Worm (Caenorhabditis elegans): ENCODE data around the gene ttr-40.
"Not testable (repeated sequence)": the region's sequence is repeated elsewhere in the genome, so short reads cannot be mapped to it uniquely, and the experiment has no call there.

The ttr-40 gene

DNA sequence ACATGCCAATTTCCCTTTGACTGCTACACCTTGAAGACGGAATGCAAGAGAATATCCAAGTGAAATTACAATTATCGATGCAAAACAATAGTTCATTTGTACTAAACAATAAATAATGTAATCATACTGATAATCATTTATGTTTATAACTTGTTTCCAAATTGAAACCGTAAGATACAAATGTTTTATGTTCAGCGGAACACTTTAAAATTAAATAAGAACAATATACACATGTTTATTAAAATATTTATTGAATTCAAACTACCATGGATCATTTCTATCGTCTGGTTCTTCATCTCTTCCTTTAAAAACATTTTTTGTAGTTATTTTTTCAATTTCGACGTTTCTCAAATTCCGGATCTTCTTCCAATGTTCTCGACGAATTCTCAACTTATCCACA, at the start of gene ttr-40:
Gene ttr-40, minus strand, starts transcription at position 101 of the 400 bp plus-strand sequence.
- TF ChIP-seq dao-5 (tag; optimal IDR thresholded peaks at IDR 0.05) (no peak), him-1 (tag; optimal IDR thresholded peaks at IDR 0.05) (no peak), W03F9.2 (tag; optimal IDR thresholded peaks at IDR 0.05) (no peak)

DNA sequence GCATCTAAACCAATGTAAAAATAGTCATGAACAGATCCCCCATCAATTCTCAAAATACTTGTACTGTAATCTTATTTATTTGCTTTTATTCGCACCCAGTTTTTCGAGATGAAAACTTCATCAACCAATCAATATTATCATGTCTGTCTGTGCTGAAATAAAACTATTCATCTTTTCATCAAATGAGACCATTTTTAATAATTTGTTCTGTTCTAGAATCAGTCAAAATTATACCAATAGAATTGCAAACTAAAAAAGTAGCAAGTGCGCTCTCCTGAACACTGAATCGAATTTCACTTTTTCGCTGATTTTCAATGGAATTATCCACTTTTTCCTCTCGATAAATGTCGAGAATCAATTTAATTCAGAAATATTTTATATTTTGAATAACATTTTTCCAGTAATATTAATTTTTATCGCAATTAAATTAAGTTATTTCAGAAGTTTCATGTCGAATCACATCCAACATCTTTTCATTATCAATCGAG, 44.7 kb upstream of the ttr-40 start, which contains the start of gene trpp-4:
Gene trpp-4, plus strand, starts transcription at position 442 of the 488 bp plus-strand sequence.
- TF ChIP-seq dao-5 (tag; optimal IDR thresholded peaks at IDR 0.05), result no peak
- no peak for TF ChIP-seq W03F9.2 (tag; optimal IDR thresholded peaks at IDR 0.05)
- TF ChIP-seq him-1 (tag; optimal IDR thresholded peaks at IDR 0.05), result no peak

ce11 chrV:9394938-9395639, 39.8 kb upstream of the ttr-40 start:
- TF ChIP-seq dao-5 (tag; optimal IDR thresholded peaks at IDR 0.05) (no peak), him-1 (tag; optimal IDR thresholded peaks at IDR 0.05) (no peak), W03F9.2 (tag; optimal IDR thresholded peaks at IDR 0.05) (no peak)

ce11 chrV:9391959-9392358, 36.7 kb upstream of the ttr-40 start:
- TF ChIP-seq him-1 (tag; optimal IDR thresholded peaks at IDR 0.05), result no peak
- TF ChIP-seq dao-5 (tag; optimal IDR thresholded peaks at IDR 0.05), result no peak
- no peak for TF ChIP-seq W03F9.2 (tag; optimal IDR thresholded peaks at IDR 0.05)

- no peak for TF ChIP-seq him-1 (tag; optimal IDR thresholded peaks at IDR 0.05)
- TF ChIP-seq dao-5 (tag; optimal IDR thresholded peaks at IDR 0.05), result no peak
- TF ChIP-seq W03F9.2 (tag; optimal IDR thresholded peaks at IDR 0.05), result no peak
These were observed 30.9 kb upstream of the ttr-40 start, which contains the start of gene hum-2 for ce11 chrV:9386143-9386542. TSS of gene hum-2 (plus strand) at chrV:9386175.

DNA sequence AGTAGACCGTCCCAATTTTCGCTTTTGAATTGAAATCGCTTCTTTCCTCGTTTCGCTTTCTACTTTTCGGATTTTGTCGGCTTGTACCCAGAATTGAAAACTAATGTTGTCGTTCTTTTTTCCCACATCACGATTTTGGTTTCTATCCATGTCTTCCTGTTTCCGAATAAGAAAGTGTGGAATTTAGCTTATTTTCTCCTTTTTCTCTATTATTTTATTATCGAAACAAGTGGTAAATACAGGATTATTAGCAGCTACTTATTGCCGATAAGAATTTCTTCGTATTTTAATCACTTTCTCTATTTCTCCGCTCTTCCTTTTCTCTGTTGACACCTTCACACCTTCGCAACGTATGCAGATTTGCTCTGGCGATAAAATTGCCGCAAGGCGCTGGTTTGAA, 29.7 kb upstream of the ttr-40 start:
- no peak for TF ChIP-seq dao-5 (tag; optimal IDR thresholded peaks at IDR 0.05)

ce11 chrV:9384359-9384758, 29.1 kb upstream of the ttr-40 start:
- TF ChIP-seq dao-5 (tag; optimal IDR thresholded peaks at IDR 0.05), result no peak
- TF ChIP-seq him-1 (tag; optimal IDR thresholded peaks at IDR 0.05), result no peak
- no peak for TF ChIP-seq W03F9.2 (tag; optimal IDR thresholded peaks at IDR 0.05)

DNA sequence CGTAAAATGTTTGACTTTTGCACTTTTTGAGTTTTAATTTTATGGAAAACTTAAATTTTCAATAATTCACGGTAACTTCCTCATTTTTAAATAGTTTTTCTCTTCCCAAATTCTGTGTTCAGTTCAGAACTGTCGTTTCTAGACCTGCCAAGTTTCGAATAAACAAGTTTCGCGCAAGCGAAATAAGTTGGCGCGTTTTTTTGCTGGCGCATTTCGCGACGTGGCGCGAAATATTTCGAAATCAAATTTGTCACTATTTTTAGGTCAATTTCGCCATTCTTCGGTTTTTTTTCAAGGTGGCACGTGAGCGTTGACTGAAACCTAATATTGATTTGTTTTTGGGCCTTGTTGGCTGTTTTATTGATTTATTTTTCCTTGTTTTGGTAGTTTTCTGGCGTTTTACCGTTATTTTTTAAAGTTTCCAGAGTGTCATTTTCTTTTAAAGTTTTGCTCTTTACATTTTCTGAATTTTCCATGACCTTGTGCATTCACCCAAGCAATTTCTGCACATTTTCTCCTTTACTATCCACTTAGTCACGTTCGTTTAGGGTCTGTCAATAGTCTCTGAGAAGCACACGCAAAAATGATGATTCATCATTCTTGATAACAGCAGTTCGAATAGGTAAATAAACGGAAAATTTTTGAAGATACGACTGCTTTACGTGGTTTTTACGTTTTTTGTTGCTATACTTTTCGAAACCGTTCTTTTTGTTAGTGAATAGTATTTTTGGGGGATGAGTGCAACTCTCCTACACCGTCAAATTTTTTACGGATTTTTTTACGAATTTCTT, 27.5 kb upstream of the ttr-40 start:
- TF ChIP-seq W03F9.2 (tag; optimal IDR thresholded peaks at IDR 0.05), result peak; percentile 54
- no peak for TF ChIP-seq dao-5 (tag; optimal IDR thresholded peaks at IDR 0.05)

ce11 chrV:9381846-9382363, 26.6 kb upstream of the ttr-40 start, which contains the start of gene E02C12.12:
TSS of gene E02C12.12 (minus strand) at chrV:9382313.
- TF ChIP-seq W03F9.2 (tag; optimal IDR thresholded peaks at IDR 0.05), result no peak
- TF ChIP-seq him-1 (tag; optimal IDR thresholded peaks at IDR 0.05), result no peak
- TF ChIP-seq dao-5 (tag; optimal IDR thresholded peaks at IDR 0.05), result no peak

DNA sequence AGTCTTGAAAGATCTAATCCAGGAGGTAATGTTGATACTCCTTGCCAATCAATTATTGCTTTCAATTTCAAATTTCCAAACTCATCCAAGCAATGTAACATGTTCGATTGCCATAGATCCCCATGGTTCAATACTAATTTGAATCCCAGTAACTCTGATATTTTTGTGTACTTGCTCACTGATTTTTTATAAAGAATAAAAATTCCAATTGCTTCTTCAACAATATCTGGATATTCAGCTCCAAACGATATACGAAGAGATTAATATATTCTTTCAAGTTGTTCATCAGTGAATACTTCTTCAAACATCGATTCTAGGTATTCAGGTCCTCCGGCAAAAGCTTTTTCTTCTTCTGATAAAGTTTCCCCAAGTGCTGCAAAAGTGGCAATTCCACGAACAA, 24.5 kb upstream of the ttr-40 start, which contains the start of gene E02C12.11:
Gene E02C12.11, minus strand, starts transcription at position 101 of the 400 bp plus-strand sequence.
- TF ChIP-seq W03F9.2, him-1, dao-5 (tag; optimal IDR thresholded peaks at IDR 0.05): not testable (repeated sequence)

DNA sequence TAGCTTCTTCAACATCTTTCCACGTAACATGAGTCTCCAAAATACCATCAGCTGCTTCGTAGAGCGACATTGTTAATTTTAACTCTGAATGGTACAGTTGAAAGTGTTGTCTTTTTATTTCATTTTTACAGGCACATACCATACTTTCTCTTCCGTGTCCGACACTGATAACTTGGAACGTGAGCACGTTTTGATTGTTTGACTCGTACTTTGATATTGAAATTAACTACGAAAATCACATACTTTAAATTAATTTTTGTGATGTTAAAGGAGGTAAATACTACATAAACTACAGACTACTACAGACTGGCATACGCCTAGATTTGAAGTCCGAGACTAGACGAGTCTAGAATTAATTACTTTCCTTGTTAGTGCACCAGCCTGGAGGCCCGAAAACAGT, 23.1 kb upstream of the ttr-40 start, which contains the start of gene E02C12.10:
Gene E02C12.10, minus strand, starts transcription at position 75 of the 400 bp plus-strand sequence.
- no peak for TF ChIP-seq dao-5 (tag; optimal IDR thresholded peaks at IDR 0.05)
- TF ChIP-seq W03F9.2 (tag; optimal IDR thresholded peaks at IDR 0.05), result no peak

DNA sequence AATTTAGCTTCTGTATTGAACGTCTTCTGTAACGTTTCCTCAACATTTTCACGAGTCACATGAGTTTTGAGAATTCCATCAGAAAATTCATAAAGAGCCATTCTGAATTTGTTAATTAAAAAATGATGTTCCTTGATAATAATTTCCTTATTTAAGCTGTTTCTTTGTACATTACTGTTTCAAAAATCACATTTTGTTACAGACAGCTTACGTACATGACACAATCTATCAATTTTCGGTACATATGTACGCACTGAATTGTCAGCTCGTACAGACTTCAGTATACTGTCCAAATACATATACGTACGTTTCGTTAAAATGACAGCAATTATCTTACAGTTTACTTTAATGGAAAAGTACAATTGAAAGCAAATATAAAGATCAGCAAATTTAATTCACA, 21.1 kb upstream of the ttr-40 start, which contains the start of gene E02C12.19:
Gene E02C12.19, minus strand, starts transcription at position 101 of the 400 bp plus-strand sequence.
- TF ChIP-seq W03F9.2 (tag; optimal IDR thresholded peaks at IDR 0.05) (no peak), dao-5 (tag; optimal IDR thresholded peaks at IDR 0.05) (no peak), him-1 (tag; optimal IDR thresholded peaks at IDR 0.05) (no peak)

- TF ChIP-seq W03F9.2 (tag; optimal IDR thresholded peaks at IDR 0.05), result no peak
- no peak for TF ChIP-seq him-1 (tag; optimal IDR thresholded peaks at IDR 0.05)
These were observed 20.1 kb upstream of the ttr-40 start, which contains the start of gene E02C12.9 for ce11 chrV:9375378-9375777. TSS of gene E02C12.9 (minus strand) at chrV:9375478.

ce11 chrV:9373473-9373872, 18.2 kb upstream of the ttr-40 start, which contains the start of gene E02C12.8:
TSS of gene E02C12.8 (minus strand) at chrV:9373613.
- TF ChIP-seq him-1 (tag; optimal IDR thresholded peaks at IDR 0.05) (no peak), dao-5 (tag; optimal IDR thresholded peaks at IDR 0.05) (no peak), W03F9.2 (tag; optimal IDR thresholded peaks at IDR 0.05) (no peak)
